Worm (Caenorhabditis elegans): ENCODE results near the gene srg-36.

Gene srg-36

DNA sequence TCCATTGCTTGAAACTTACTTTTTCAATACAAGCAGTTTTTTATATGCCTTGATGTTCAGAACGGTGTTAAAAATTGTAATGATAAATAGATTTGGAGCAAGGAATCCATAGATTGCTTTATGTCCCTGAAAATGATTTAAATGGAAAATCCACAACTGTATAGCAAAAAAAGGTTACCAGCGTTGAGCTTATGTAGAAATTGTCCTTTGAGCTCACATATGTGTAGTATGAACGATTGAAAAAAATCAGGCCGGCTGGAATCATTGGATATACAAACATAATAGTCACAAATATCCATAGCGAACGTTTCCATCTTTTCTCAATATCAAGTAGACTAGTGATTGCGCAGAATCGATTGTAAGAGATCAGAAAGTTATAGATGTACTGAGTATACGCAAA, at the start of gene srg-36:
Gene srg-36, minus strand, starts transcription at position 101 of the 400 bp plus-strand sequence.
- no peak for TF ChIP-seq swsn-7 (tag; optimal IDR thresholded peaks at IDR 0.05)
- no peak for TF ChIP-seq pag-3 (tag; optimal IDR thresholded peaks at IDR 0.05; ENCODE audit: borderline replicate concordance, insufficient read depth)
- no peak for TF ChIP-seq lin-13 (GFP tag; optimal IDR thresholded peaks at IDR 0.05)
- no peak for TF ChIP-seq nhr-28 (tag; optimal IDR thresholded peaks at IDR 0.05)
- no peak for TF ChIP-seq ceh-82 (tag; optimal IDR thresholded peaks at IDR 0.05)
- no peak for TF ChIP-seq egl-27 (tag; optimal IDR thresholded peaks at IDR 0.05)
- TF ChIP-seq skn-1 (tag; optimal IDR thresholded peaks at IDR 0.05): no peak
- TF ChIP-seq fkh-8 (tag; optimal IDR thresholded peaks at IDR 0.05): no peak
- TF ChIP-seq egl-13 (tag; optimal IDR thresholded peaks at IDR 0.05): no peak
- TF ChIP-seq tbx-2 (tag; optimal IDR thresholded peaks at IDR 0.05): no peak
- TF ChIP-seq rnt-1 (tag; optimal IDR thresholded peaks at IDR 0.05): no peak
- no peak for TF ChIP-seq elt-3 (tag; optimal IDR thresholded peaks at IDR 0.05)
- TF ChIP-seq efl-3 (GFP tag; optimal IDR thresholded peaks at IDR 0.05): no peak
- TF ChIP-seq jun-1 (tag; optimal IDR thresholded peaks at IDR 0.05): no peak

DNA sequence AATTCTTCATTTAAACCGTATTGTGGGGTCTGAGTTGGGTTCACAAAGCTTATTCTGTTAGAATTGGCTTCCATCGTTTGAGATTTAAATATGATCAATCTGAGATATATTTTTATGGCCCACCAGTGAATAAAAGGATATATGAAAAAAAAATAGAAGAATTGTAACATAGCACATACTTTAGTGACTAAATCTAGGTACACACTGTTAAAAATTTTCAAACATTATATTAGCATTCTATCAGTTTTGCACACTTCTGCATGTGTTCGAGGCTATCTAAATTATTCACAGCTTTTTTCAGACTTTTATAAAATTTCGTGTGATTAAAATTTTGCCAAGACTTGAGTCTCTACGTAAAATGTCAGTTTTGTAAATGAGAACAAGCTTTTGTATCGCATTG, 47.3 kb upstream of the srg-36 start, which contains the start of gene E02H4.2:
Gene E02H4.2, minus strand, starts transcription at position 101 of the 400 bp plus-strand sequence.
- TF ChIP-seq blmp-1 (tag; optimal IDR thresholded peaks at IDR 0.05): no peak
- TF ChIP-seq efl-1 (optimal IDR thresholded peaks at IDR 0.05): no peak
- TF ChIP-seq efl-1 (GFP tag; optimal IDR thresholded peaks at IDR 0.05 in 1 of 2): peak in 1 of 2 experiments; percentile 9

DNA sequence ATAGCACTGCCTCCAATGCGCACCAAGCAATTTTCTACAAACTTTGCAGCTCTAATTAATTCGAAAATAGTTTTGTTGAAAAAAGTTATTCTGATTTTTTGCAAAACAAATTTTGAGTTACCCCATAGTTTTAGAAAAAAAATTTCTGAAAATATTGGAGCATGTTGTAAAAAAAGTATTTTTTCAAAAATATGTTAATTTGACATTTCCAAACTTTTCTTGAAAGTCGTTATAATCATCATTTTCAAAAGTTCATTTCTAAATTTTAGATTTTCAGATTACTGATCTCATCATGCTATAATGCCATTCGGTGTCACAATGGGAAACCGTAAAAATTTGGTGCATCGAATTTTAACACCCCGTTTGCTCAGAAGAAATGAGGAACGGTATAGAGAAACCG, 33.5 kb upstream of the srg-36 start, which contains the start of gene del-1:
Gene del-1, plus strand, starts transcription at position 301 of the 400 bp plus-strand sequence.
- TF ChIP-seq dsc-1 (tag; optimal IDR thresholded peaks at IDR 0.05) (no peak), ceh-8 (GFP tag; optimal IDR thresholded peaks at IDR 0.05) (no peak), lin-35 (GFP tag; optimal IDR thresholded peaks at IDR 0.05) (no peak), ceh-88 (GFP tag; IDR thresholded peaks at IDR 0.05) (no peak), nhr-12 (tag; optimal IDR thresholded peaks at IDR 0.05) (no peak), lin-39 (tag; optimal IDR thresholded peaks at IDR 0.05) (no peak), hlh-17 (GFP tag; optimal IDR thresholded peaks at IDR 0.05; ENCODE audit: borderline replicate concordance) (no peak), C34B4.2 (tag; optimal IDR thresholded peaks at IDR 0.05) (no peak), nhr-237 (tag; optimal IDR thresholded peaks at IDR 0.05) (no peak), zip-4 (GFP tag; optimal IDR thresholded peaks at IDR 0.05) (no peak), unc-86 (tag; optimal IDR thresholded peaks at IDR 0.05) (no peak), nhr-76 (tag; optimal IDR thresholded peaks at IDR 0.05) (no peak), ets-5 (GFP tag; IDR thresholded peaks at IDR 0.05) (no peak), egl-13 (tag; optimal IDR thresholded peaks at IDR 0.05) (no peak)

DNA sequence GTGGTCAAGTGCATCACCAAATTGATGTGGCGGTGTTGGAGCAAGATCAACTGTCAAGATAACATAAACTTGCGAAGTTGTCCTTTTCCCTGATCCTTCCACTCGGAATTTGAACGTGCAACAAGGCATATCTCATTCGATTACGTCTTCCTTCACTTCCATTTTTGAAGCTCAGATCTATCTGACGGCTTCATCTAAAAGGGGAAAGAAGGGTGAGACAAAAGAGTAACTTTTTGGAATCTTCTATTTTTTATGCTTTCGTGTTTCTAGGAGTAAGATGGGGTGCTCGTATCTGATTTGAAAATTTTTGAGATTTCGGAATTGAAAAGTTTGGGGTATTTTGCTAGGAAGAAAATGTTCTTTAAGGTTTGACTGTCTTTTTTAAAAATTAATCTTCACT, 32.9 kb upstream of the srg-36 start:
- TF ChIP-seq mef-2 (tag; optimal IDR thresholded peaks at IDR 0.05) (no peak), hlh-4 (tag; optimal IDR thresholded peaks at IDR 0.05) (no peak), nhr-77 (tag; optimal IDR thresholded peaks at IDR 0.05) (no peak), nhr-12 (tag; optimal IDR thresholded peaks at IDR 0.05) (no peak), blmp-1 (tag; optimal IDR thresholded peaks at IDR 0.05) (no peak), nhr-85 (tag) (no peak), zip-4 (GFP tag; optimal IDR thresholded peaks at IDR 0.05) (no peak), hlh-17 (GFP tag; optimal IDR thresholded peaks at IDR 0.05; ENCODE audit: borderline replicate concordance) (no peak), sox-4 (tag; optimal IDR thresholded peaks at IDR 0.05) (no peak), Y116A8C.19 (tag; optimal IDR thresholded peaks at IDR 0.05; ENCODE audit: borderline replicate concordance) (no peak), ets-5 (GFP tag; IDR thresholded peaks at IDR 0.05) (no peak), nhr-11 (tag; optimal IDR thresholded peaks at IDR 0.05) (no peak), unc-62 (GFP tag; optimal IDR thresholded peaks at IDR 0.05) (no peak), ceh-63 (GFP tag; optimal IDR thresholded peaks at IDR 0.05) (no peak), nhr-71 (tag; optimal IDR thresholded peaks at IDR 0.05) (no peak), unc-30 (tag; optimal IDR thresholded peaks at IDR 0.05) (no peak), tlp-1 (tag; optimal IDR thresholded peaks at IDR 0.05) (no peak), mab-9 (GFP tag; IDR thresholded peaks at IDR 0.05) (no peak)

Measured in whole organism, L1 larva.